Worm (Caenorhabditis elegans): Measurements from ENCODE around the gene hars-1.

ce11 chrIV:10852403-10852802 lies 6.4 kb upstream of the hars-1 start:
- TF ChIP-seq F10E7.11 (tag; optimal IDR thresholded peaks at IDR 0.05) (no peak), lin-26 (GFP tag; IDR thresholded peaks at IDR 0.05) (no peak), ztf-25 (GFP tag; IDR thresholded peaks at IDR 0.05) (no peak)

All from whole organism, young adult.